Worm (Caenorhabditis elegans) whole organism, L3 larva: ENCODE measurements around the gene fbxb-116.

ENCODE experiments used
- ZK546.5 ChIP-seq: sonication (generic microtip); optimal IDR thresholded peaks from 2 replicates; lab custom pipeline; 2017; ENCODE audit warnings: missing biosample characterization, missing genetic modification characterization
- aly-2 ChIP-seq: fragments of 150-350 bp; optimal IDR thresholded peaks from 2 replicates; lab custom pipeline; 2014; ENCODE audit warnings: missing biosample characterization, missing genetic modification characterization
- ama-1 ChIP-seq: fragments of 150-350 bp; optimal IDR thresholded peaks from 2 replicates; lab custom pipeline; 2018
- ceh-16 ChIP-seq: sonication (generic microtip); optimal IDR thresholded peaks from 2 replicates; lab custom pipeline; 2017; ENCODE audit warnings: missing biosample characterization, missing genetic modification characterization
- ceh-9 ChIP-seq: sonication (generic microtip); optimal IDR thresholded peaks from 2 replicates; lab custom pipeline; 2018; ENCODE audit warnings: missing biosample characterization, missing genetic modification characterization
- egl-5 ChIP-seq: fragments of 150-350 bp; optimal IDR thresholded peaks from 2 replicates; lab custom pipeline; 2017; ENCODE audit warnings: missing biosample characterization, missing genetic modification reagents, missing genetic modification characterization, inconsistent platforms
- elt-1 ChIP-seq: fragments of 150-350 bp; optimal IDR thresholded peaks from 2 replicates; lab custom pipeline; 2014; ENCODE audit warnings: missing biosample characterization, missing genetic modification characterization
- fkh-2 ChIP-seq: fragments of 150-350 bp; optimal IDR thresholded peaks from 2 replicates; lab custom pipeline; 2014; ENCODE audit warnings: missing biosample characterization, missing genetic modification reagents, missing genetic modification characterization
- hmg-11 ChIP-seq: sonication (generic microtip); optimal IDR thresholded peaks from 2 replicates; lab custom pipeline; 2016; ENCODE audit warnings: missing genetic modification characterization, missing compliant biosample characterization
- jun-1 ChIP-seq: fragments of 150-350 bp; optimal IDR thresholded peaks from 2 replicates; lab custom pipeline; 2014; ENCODE audit warnings: missing biosample characterization, missing genetic modification reagents, missing genetic modification characterization
- lin-15B ChIP-seq: fragments of 150-350 bp; optimal IDR thresholded peaks from 2 replicates; lab custom pipeline; 2014; ENCODE audit warnings: missing biosample characterization, missing genetic modification characterization
- lsy-12 ChIP-seq: sonication (generic microtip); optimal IDR thresholded peaks from 2 replicates; lab custom pipeline; 2016; ENCODE audit warnings: mild to moderate bottlenecking, missing genetic modification characterization, missing compliant biosample characterization
- mml-1 ChIP-seq: fragments of 150-350 bp; sonication (generic microtip); optimal IDR thresholded peaks from 3 replicates; lab custom pipeline; 2014; ENCODE audit warnings: missing biosample characterization, missing genetic modification characterization
- nhr-11 ChIP-seq: fragments of 150-350 bp; optimal IDR thresholded peaks from 2 replicates; lab custom pipeline; 2014; ENCODE audit warnings: missing biosample characterization, missing genetic modification characterization
- nhr-12 ChIP-seq: fragments of 150-350 bp; optimal IDR thresholded peaks from 2 replicates; lab custom pipeline; 2014; ENCODE audit warnings: missing biosample characterization, missing genetic modification characterization
- nhr-23 ChIP-seq: fragments of 150-350 bp; optimal IDR thresholded peaks from 2 replicates; lab custom pipeline; 2014; ENCODE audit warnings: missing biosample characterization, missing genetic modification reagents, missing genetic modification characterization
- nhr-28 ChIP-seq: fragments of 150-350 bp; optimal IDR thresholded peaks from 2 replicates; lab custom pipeline; 2014; ENCODE audit warnings: missing biosample characterization, missing genetic modification characterization
- nhr-43 ChIP-seq: sonication (generic microtip); optimal IDR thresholded peaks from 2 replicates; lab custom pipeline; 2016; ENCODE audit warnings: mild to moderate bottlenecking, missing genetic modification characterization, missing compliant biosample characterization; ENCODE audit not compliant: poor library complexity, severe bottlenecking
- nhr-67 ChIP-seq: fragments of 150-350 bp; optimal IDR thresholded peaks from 2 replicates; lab custom pipeline; 2014; ENCODE audit warnings: missing biosample characterization, missing genetic modification characterization
- pqm-1 ChIP-seq: fragments of 150-350 bp; optimal IDR thresholded peaks from 2 replicates; lab custom pipeline; 2017; ENCODE audit warnings: missing biosample characterization, missing genetic modification characterization, inconsistent platforms
- skn-1 ChIP-seq: fragments of 150-350 bp; optimal IDR thresholded peaks from 2 replicates; lab custom pipeline; 2014; ENCODE audit warnings: missing biosample characterization, missing genetic modification characterization
- unc-39 ChIP-seq: sonication (generic microtip); optimal IDR thresholded peaks from 4 replicates; lab custom pipeline; 2017; ENCODE audit warnings: missing biosample characterization, missing genetic modification characterization
- zag-1 ChIP-seq: fragments of 150-350 bp; optimal IDR thresholded peaks from 2 replicates; lab custom pipeline; 2014; ENCODE audit warnings: missing biosample characterization, missing genetic modification characterization
- ztf-11 ChIP-seq: fragments of 150-350 bp; optimal IDR thresholded peaks from 2 replicates; lab custom pipeline; 2014; ENCODE audit warnings: missing biosample characterization, missing genetic modification characterization
- ztf-4 ChIP-seq: fragments of 150-350 bp; optimal IDR thresholded peaks from 2 replicates; lab custom pipeline; 2014; ENCODE audit warnings: missing biosample characterization, missing genetic modification characterization

Gene fbxb-116

ce11 chrV:19279888-19280287 lies 46.3 kb downstream of the fbxb-116 start, which contains the start of gene F21D9.8:
Gene F21D9.8, minus strand, starts transcription at chrV:19279988.
- TF ChIP-seq unc-39 (tag; lab: Kevin White, UChicago) (no peak), nhr-23 (tag; lab: Kevin White, UChicago) (no peak), ZK546.5 (tag; lab: Kevin White, UChicago) (no peak), jun-1 (tag; lab: Kevin White, UChicago) (no peak), nhr-12 (tag; lab: Kevin White, UChicago) (no peak), nhr-43 (tag; lab: Kevin White, UChicago) (no peak), fkh-2 (no peak), nhr-11 (tag; lab: Kevin White, UChicago) (no peak), hmg-11 (tag; lab: Kevin White, UChicago) (no peak), skn-1 (no peak), elt-1 (tag; lab: Kevin White, UChicago) (no peak)

- no peak for TF ChIP-seq ztf-4 (tag; lab: Kevin White, UChicago)
- TF ChIP-seq nhr-28, result no peak
- no peak for TF ChIP-seq jun-1 (tag; lab: Kevin White, UChicago)
- no peak for TF ChIP-seq nhr-12 (tag; lab: Kevin White, UChicago)
- TF ChIP-seq lsy-12 (tag; lab: Kevin White, UChicago), result no peak
- TF ChIP-seq zag-1, result no peak
- no peak for TF ChIP-seq fkh-2
- TF ChIP-seq ztf-11 (tag; lab: Kevin White, UChicago), result no peak
- TF ChIP-seq ceh-16, result no peak
- TF ChIP-seq pqm-1 (tag; lab: Kevin White, UChicago), result no peak
- TF ChIP-seq egl-5 (tag; lab: Kevin White, UChicago), result no peak
- TF ChIP-seq mml-1 (tag; lab: Kevin White, UChicago), result no peak
- TF ChIP-seq lin-15B (tag; lab: Kevin White, UChicago), result no peak
- no peak for TF ChIP-seq nhr-67 (tag; lab: Kevin White, UChicago)
- TF ChIP-seq ceh-9 (tag; lab: Kevin White, UChicago), result no peak
- TF ChIP-seq ama-1 (lab: Kevin White, UChicago), result no peak
- TF ChIP-seq aly-2 (tag; lab: Kevin White, UChicago), result no peak
Observed at ce11 chrV:19282314-19282713, 48.7 kb downstream of the fbxb-116 start, which contains the start of gene fbxb-117. Gene fbxb-117, plus strand, starts transcription at chrV:19282614.
